Worm (Caenorhabditis elegans) whole organism, L3 larva: ENCODE measurements around the gene gln-6.
A peak's percentile ranks its signal among the peaks of the same experiment; 100 is the strongest.

Source experiments
- ZK546.5 ChIP-seq: sonication (generic microtip); optimal IDR thresholded peaks from 2 replicates; lab custom pipeline; 2017; ENCODE audit warnings: missing biosample characterization, missing genetic modification characterization
- aly-2 ChIP-seq: fragments of 150-350 bp; optimal IDR thresholded peaks from 2 replicates; lab custom pipeline; 2014; ENCODE audit warnings: missing biosample characterization, missing genetic modification characterization
- ama-1 ChIP-seq: fragments of 150-350 bp; optimal IDR thresholded peaks from 2 replicates; lab custom pipeline; 2018
- ceh-16 ChIP-seq: sonication (generic microtip); optimal IDR thresholded peaks from 2 replicates; lab custom pipeline; 2017; ENCODE audit warnings: missing biosample characterization, missing genetic modification characterization
- ceh-28 ChIP-seq: fragments of 150-350 bp; optimal IDR thresholded peaks from 2 replicates; lab custom pipeline; 2014; ENCODE audit warnings: missing biosample characterization, missing genetic modification reagents, missing genetic modification characterization
- ceh-9 ChIP-seq: sonication (generic microtip); optimal IDR thresholded peaks from 2 replicates; lab custom pipeline; 2018; ENCODE audit warnings: missing biosample characterization, missing genetic modification characterization
- daf-12 ChIP-seq: fragments of 150-350 bp; optimal IDR thresholded peaks from 2 replicates; lab custom pipeline; 2014; ENCODE audit warnings: missing biosample characterization, missing genetic modification reagents, missing genetic modification characterization
- egl-5 ChIP-seq: fragments of 150-350 bp; optimal IDR thresholded peaks from 2 replicates; lab custom pipeline; 2017; ENCODE audit warnings: missing biosample characterization, missing genetic modification reagents, missing genetic modification characterization, inconsistent platforms
- elt-2 ChIP-seq: sonication (generic microtip); optimal IDR thresholded peaks from 2 replicates; lab custom pipeline; 2016; ENCODE audit warnings: missing genetic modification reagents, mild to moderate bottlenecking, missing genetic modification characterization, missing compliant biosample characterization
- elt-3 ChIP-seq, 3 experiments: fragments of 150-350 bp in 1 of 3; sonication (generic microtip) in 2 of 3; optimal IDR thresholded peaks; 2 replicates in 2 of 3; 4 replicates in 1 of 3; lab custom pipeline; 2014 to 2017; ENCODE audit warnings: missing biosample characterization in 3 of 3, missing genetic modification characterization in 3 of 3
- eor-1 ChIP-seq, 2 experiments: fragments of 150-350 bp; optimal IDR thresholded peaks; 2 replicates each; lab custom pipeline; 2014 to 2018; ENCODE audit warnings: missing biosample characterization in 2 of 2, missing genetic modification characterization in 2 of 2
- fkh-10 ChIP-seq: sonication (generic microtip); optimal IDR thresholded peaks from 2 replicates; lab custom pipeline; 2017; ENCODE audit warnings: missing biosample characterization, missing genetic modification reagents, missing genetic modification characterization
- fkh-2 ChIP-seq: fragments of 150-350 bp; optimal IDR thresholded peaks from 2 replicates; lab custom pipeline; 2014; ENCODE audit warnings: missing biosample characterization, missing genetic modification reagents, missing genetic modification characterization
- fos-1 ChIP-seq: fragments of 150-350 bp; optimal IDR thresholded peaks from 2 replicates; lab custom pipeline; 2014; ENCODE audit warnings: missing biosample characterization, missing genetic modification characterization
- hmg-11 ChIP-seq: sonication (generic microtip); optimal IDR thresholded peaks from 2 replicates; lab custom pipeline; 2016; ENCODE audit warnings: missing genetic modification characterization, missing compliant biosample characterization
- jun-1 ChIP-seq: fragments of 150-350 bp; optimal IDR thresholded peaks from 2 replicates; lab custom pipeline; 2014; ENCODE audit warnings: missing biosample characterization, missing genetic modification reagents, missing genetic modification characterization
- lin-15B ChIP-seq: fragments of 150-350 bp; optimal IDR thresholded peaks from 2 replicates; lab custom pipeline; 2014; ENCODE audit warnings: missing biosample characterization, missing genetic modification characterization
- lin-39 ChIP-seq: fragments of 150-350 bp; optimal IDR thresholded peaks from 2 replicates; lab custom pipeline; 2018; ENCODE audit warnings: missing biosample characterization, missing genetic modification reagents, missing genetic modification characterization
- mdl-1 ChIP-seq: fragments of 150-350 bp; optimal IDR thresholded peaks from 2 replicates; lab custom pipeline; 2014; ENCODE audit warnings: missing biosample characterization, missing genetic modification characterization
- mml-1 ChIP-seq: fragments of 150-350 bp; sonication (generic microtip); optimal IDR thresholded peaks from 3 replicates; lab custom pipeline; 2014; ENCODE audit warnings: missing biosample characterization, missing genetic modification characterization
- nfya-1 ChIP-seq: sonication (generic microtip); optimal IDR thresholded peaks from 2 replicates; lab custom pipeline; 2017; ENCODE audit warnings: missing genetic modification characterization, mild to moderate bottlenecking, missing compliant biosample characterization, antibody characterized with exemption, moderate library complexity; ENCODE audit not compliant: insufficient read depth
- nhr-11 ChIP-seq: fragments of 150-350 bp; optimal IDR thresholded peaks from 2 replicates; lab custom pipeline; 2014; ENCODE audit warnings: missing biosample characterization, missing genetic modification characterization
- nhr-12 ChIP-seq: fragments of 150-350 bp; optimal IDR thresholded peaks from 2 replicates; lab custom pipeline; 2014; ENCODE audit warnings: missing biosample characterization, missing genetic modification characterization
- nhr-23 ChIP-seq: fragments of 150-350 bp; optimal IDR thresholded peaks from 2 replicates; lab custom pipeline; 2014; ENCODE audit warnings: missing biosample characterization, missing genetic modification reagents, missing genetic modification characterization
- nhr-237 ChIP-seq: fragments of 150-350 bp; optimal IDR thresholded peaks from 2 replicates; lab custom pipeline; 2014; ENCODE audit warnings: missing biosample characterization, missing genetic modification characterization
- nhr-25 ChIP-seq: sonication (generic microtip); optimal IDR thresholded peaks from 2 replicates; lab custom pipeline; 2017; ENCODE audit warnings: missing biosample characterization, missing genetic modification characterization
- nhr-28 ChIP-seq: fragments of 150-350 bp; optimal IDR thresholded peaks from 2 replicates; lab custom pipeline; 2014; ENCODE audit warnings: missing biosample characterization, missing genetic modification characterization
- nhr-67 ChIP-seq: fragments of 150-350 bp; optimal IDR thresholded peaks from 2 replicates; lab custom pipeline; 2014; ENCODE audit warnings: missing biosample characterization, missing genetic modification characterization
- nhr-76 ChIP-seq: fragments of 150-350 bp; sonication (generic microtip); optimal IDR thresholded peaks from 5 replicates; lab custom pipeline; 2014; ENCODE audit warnings: missing biosample characterization, missing genetic modification characterization
- nhr-77 ChIP-seq: fragments of 150-350 bp; optimal IDR thresholded peaks from 2 replicates; lab custom pipeline; 2014; ENCODE audit warnings: missing biosample characterization, missing genetic modification characterization
- pha-4 ChIP-seq: fragments of 150-350 bp; optimal IDR thresholded peaks from 2 replicates; lab custom pipeline; 2014; ENCODE audit warnings: missing biosample characterization, missing genetic modification reagents, missing genetic modification characterization
- pqm-1 ChIP-seq: fragments of 150-350 bp; optimal IDR thresholded peaks from 2 replicates; lab custom pipeline; 2017; ENCODE audit warnings: missing biosample characterization, missing genetic modification characterization, inconsistent platforms
- skn-1 ChIP-seq: fragments of 150-350 bp; optimal IDR thresholded peaks from 2 replicates; lab custom pipeline; 2014; ENCODE audit warnings: missing biosample characterization, missing genetic modification characterization
- snpc-4 ChIP-seq: fragments of 150-350 bp; optimal IDR thresholded peaks from 2 replicates; lab custom pipeline; 2014; ENCODE audit warnings: missing biosample characterization, missing genetic modification characterization
- tbx-2 ChIP-seq: sonication (generic microtip); optimal IDR thresholded peaks from 2 replicates; lab custom pipeline; 2016; ENCODE audit warnings: mild to moderate bottlenecking, missing genetic modification characterization, missing compliant biosample characterization
- unc-39 ChIP-seq: sonication (generic microtip); optimal IDR thresholded peaks from 4 replicates; lab custom pipeline; 2017; ENCODE audit warnings: missing biosample characterization, missing genetic modification characterization
- zag-1 ChIP-seq: fragments of 150-350 bp; optimal IDR thresholded peaks from 2 replicates; lab custom pipeline; 2014; ENCODE audit warnings: missing biosample characterization, missing genetic modification characterization
- ztf-11 ChIP-seq: fragments of 150-350 bp; optimal IDR thresholded peaks from 2 replicates; lab custom pipeline; 2014; ENCODE audit warnings: missing biosample characterization, missing genetic modification characterization

Gene gln-6

ce11 chrIV:9716490-9716889, 24.2 kb downstream of the gln-6 start (continued):
- TF ChIP-seq ZK546.5 (tag; lab: Kevin White, UChicago) (no peak), fkh-2 (tag; lab: Kevin White, UChicago) (no peak), tbx-2 (tag; lab: Kevin White, UChicago) (no peak), elt-3 (tag; optimal IDR thresholded peaks at IDR 0.05; lab: Kevin White, UChicago) (no peak), daf-12 (tag; lab: Kevin White, UChicago) (no peak), ceh-28 (tag; lab: Kevin White, UChicago) (peak; percentile 59)

DNA sequence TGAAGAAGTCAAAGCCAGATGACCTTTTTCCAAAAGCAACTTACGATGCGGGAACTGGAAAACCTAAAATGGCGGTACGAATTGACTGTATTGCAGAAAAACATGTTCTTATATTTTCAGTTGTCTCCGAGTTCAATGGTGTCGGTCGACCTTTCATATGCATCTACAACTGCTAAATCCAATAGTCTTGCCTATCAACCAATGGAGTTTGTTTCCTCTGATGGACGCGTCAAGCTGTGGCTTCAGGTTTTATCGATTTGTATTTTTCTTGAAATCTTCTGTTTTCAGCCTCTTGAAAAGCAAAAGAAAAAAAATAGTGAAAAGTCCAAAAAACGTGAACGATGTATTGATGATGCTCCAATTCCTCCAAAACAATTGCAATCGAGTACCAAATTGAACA, 26.4 kb downstream of the gln-6 start:
- TF ChIP-seq nhr-28 (tag; lab: Kevin White, UChicago) (no peak), nfya-1 (tag; lab: Kevin White, UChicago) (no peak), nhr-11 (tag; lab: Kevin White, UChicago) (no peak), ceh-16 (no peak), nhr-237 (tag; lab: Kevin White, UChicago) (no peak), ceh-9 (tag; lab: Kevin White, UChicago) (no peak), nhr-77 (no peak)

DNA sequence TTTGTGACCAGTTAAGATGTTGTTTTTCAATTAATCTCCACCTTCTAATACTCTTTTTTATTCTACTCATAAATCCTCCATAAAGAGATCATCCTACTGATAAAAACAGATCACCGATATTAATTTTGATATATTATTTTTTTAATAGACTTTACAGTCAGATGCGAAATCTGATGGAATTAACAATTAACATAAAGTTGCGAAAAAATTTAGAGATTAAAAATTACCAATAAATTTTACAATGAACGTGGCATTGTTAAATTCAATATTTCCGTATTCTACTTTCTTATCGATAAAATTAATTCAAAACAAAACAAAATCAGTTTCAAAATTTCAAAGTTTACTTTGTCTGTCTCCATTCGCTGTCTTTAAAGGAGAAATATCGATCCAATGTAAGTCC, 27.9 kb downstream of the gln-6 start, which contains the start of gene K01H12.4:
Gene K01H12.4, plus strand, starts transcription at position 301 of the 400 bp plus-strand sequence.
- no peak for TF ChIP-seq ceh-16
- no peak for TF ChIP-seq nhr-23
- no peak for TF ChIP-seq mdl-1 (tag; lab: Kevin White, UChicago)
- TF ChIP-seq fos-1 (tag; lab: Kevin White, UChicago) = no peak
- no peak for TF ChIP-seq elt-3 (tag; optimal IDR thresholded peaks at IDR 0.05; lab: Kevin White, UChicago)
- no peak for TF ChIP-seq aly-2 (tag; lab: Kevin White, UChicago)
- TF ChIP-seq, all 47 proteins: peak for 0

DNA sequence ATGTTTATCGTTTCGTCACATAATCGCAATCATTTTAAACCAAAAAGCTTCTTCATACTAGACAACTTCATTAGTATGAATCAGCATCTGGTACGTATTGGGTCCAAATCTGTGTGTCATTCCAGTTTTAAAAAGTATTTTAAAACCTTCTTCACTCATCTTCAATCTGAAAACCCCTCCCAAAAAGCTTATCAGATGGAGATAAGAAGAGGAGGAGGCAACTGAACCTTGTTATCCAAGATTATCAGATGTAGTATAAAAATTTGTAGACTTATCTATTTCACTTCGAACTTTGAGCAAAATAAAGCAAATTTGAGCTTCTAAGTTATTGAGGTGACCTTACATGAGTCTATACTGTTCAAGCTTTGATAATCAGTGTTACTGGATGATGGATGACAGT, 30.8 kb downstream of the gln-6 start, which contains the start of gene nhr-38:
Gene nhr-38, plus strand, starts transcription at position 301 of the 400 bp plus-strand sequence.
- TF ChIP-seq nfya-1 (tag; lab: Kevin White, UChicago) (no peak), fkh-10 (no peak), mdl-1 (tag; lab: Kevin White, UChicago) (no peak), eor-1 (tag; optimal IDR thresholded peaks at IDR 0.05; lab: Kevin White, UChicago) (no peak), nhr-77 (no peak), nhr-67 (tag; lab: Kevin White, UChicago) (no peak), lin-15B (tag; lab: Kevin White, UChicago) (no peak), ztf-11 (tag; lab: Kevin White, UChicago) (no peak)
- TF ChIP-seq, all 47 proteins: peak for 0

- TF ChIP-seq nhr-77 (no peak), ama-1 (lab: Kevin White, UChicago) (no peak), pha-4 (no peak), ceh-16 (no peak), jun-1 (tag; lab: Kevin White, UChicago) (no peak), skn-1 (no peak), eor-1 (tag; optimal IDR thresholded peaks at IDR 0.05; lab: Kevin White, UChicago) (no peak), zag-1 (no peak), pqm-1 (no peak)
Observed at ce11 chrIV:9709205-9709604, 31.5 kb downstream of the gln-6 start, which contains the start of gene ant-1.3. TSS of gene ant-1.3 (minus strand) at chrIV:9709305.

DNA sequence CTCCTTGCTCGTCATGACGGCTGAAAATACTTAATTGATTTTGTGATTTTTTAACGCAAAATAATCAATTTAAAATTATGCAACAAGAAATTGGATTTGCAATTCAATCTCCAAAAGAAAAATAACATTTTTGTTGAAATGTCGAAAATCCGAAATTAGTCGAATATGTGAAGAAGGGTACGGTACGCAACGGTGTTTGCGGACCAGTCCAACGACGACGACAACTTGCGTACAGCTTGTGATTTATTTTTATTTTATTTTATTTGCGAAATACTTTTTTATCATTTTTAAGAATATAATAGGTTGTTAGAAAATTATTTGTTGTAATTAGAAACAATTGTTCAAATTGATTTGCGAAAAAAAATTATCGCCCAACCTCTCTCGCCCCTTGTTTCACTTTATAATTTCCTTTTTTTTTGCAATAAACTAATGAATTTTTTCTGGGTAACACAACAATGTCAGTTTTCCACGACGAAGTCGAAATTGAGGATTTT, 34.0 kb downstream of the gln-6 start, which contains the start of the genes dcaf-1 and dph-3:
Gene dcaf-1, minus strand, starts transcription at position 20 of the 494 bp plus-strand sequence.
Gene dph-3, plus strand, starts transcription at position 444 of the 494 bp plus-strand sequence.
- TF ChIP-seq pqm-1 (no peak), nhr-28 (tag; lab: Kevin White, UChicago) (no peak), ZK546.5 (tag; lab: Kevin White, UChicago) (no peak), skn-1 (peak; percentile 80), nhr-76 (tag; lab: Kevin White, UChicago) (no peak), nhr-67 (tag; lab: Kevin White, UChicago) (no peak), mml-1 (no peak), fkh-10 (no peak), egl-5 (tag; lab: Kevin White, UChicago) (peak; percentile 69), ztf-11 (tag; lab: Kevin White, UChicago) (no peak), lin-15B (tag; lab: Kevin White, UChicago) (peak; percentile 48), unc-39 (tag; lab: Kevin White, UChicago) (no peak), hmg-11 (peak; percentile 35), snpc-4 (tag; lab: Kevin White, UChicago) (no peak), tbx-2 (tag; lab: Kevin White, UChicago) (no peak), pha-4 (peak; percentile 58), ceh-9 (tag; lab: Kevin White, UChicago) (no peak), nhr-25 (tag; lab: Kevin White, UChicago) (no peak), elt-2 (tag; lab: Kevin White, UChicago) (peak; percentile 14), lin-39 (no peak), nhr-12 (tag; lab: Kevin White, UChicago) (no peak), nhr-23 (peak; percentile 22), nfya-1 (tag; lab: Kevin White, UChicago) (peak; percentile 78)
